Worm (Caenorhabditis elegans) whole organism, L4 larva: ENCODE data around the gene zig-12.

Source experiments
- D1046.2 ChIP-seq: fragments of 200-800 bp; sonication (Bioruptor generic); IDR thresholded peaks from 2 replicates; pipeline ENCODE4 v1.3.6; 2022; ENCODE audit warnings: missing genetic modification characterization, missing compliant biosample characterization
- F44E2.7 ChIP-seq: fragments of 200-800 bp; sonication (Bioruptor generic); IDR thresholded peaks from 2 replicates; pipeline ENCODE4 v2.1.2; 2022; ENCODE audit warnings: missing genetic modification characterization, missing compliant biosample characterization
- T20F7.1 ChIP-seq: fragments of 200-800 bp; sonication (Bioruptor generic); optimal IDR thresholded peaks from 2 replicates; lab custom pipeline; 2018; ENCODE audit warnings: mild to moderate bottlenecking, missing genetic modification characterization, missing compliant biosample characterization
- ZK337.2 ChIP-seq: fragments of 200-800 bp; sonication (Bioruptor generic); IDR thresholded peaks from 2 replicates; pipeline ENCODE4 v1.3.6; 2022; ENCODE audit warnings: missing genetic modification reagents, missing genetic modification characterization, missing compliant biosample characterization
- aha-1 ChIP-seq: fragments of 150-350 bp; peaks from one replicate; lab custom pipeline; 2014; ENCODE audit warnings: missing biosample characterization, missing genetic modification characterization
- aly-2 ChIP-seq: sonication (generic microtip); optimal IDR thresholded peaks from 2 replicates; lab custom pipeline; 2018; ENCODE audit warnings: missing biosample characterization, missing genetic modification characterization
- ama-1 ChIP-seq: fragments of 150-350 bp; optimal IDR thresholded peaks from 2 replicates; lab custom pipeline; 2014; ENCODE audit warnings: inconsistent platforms, mixed read lengths
- ceh-32 ChIP-seq: sonication (generic microtip); optimal IDR thresholded peaks from 2 replicates; lab custom pipeline; 2016; ENCODE audit warnings: mild to moderate bottlenecking, missing genetic modification characterization, missing compliant biosample characterization; ENCODE audit not compliant: poor library complexity
- daf-16 ChIP-seq, 3 experiments: sonication (generic microtip); optimal IDR thresholded peaks; 2 replicates each; lab custom pipeline; 2016 to 2017; ENCODE audit warnings: missing genetic modification characterization in 3 of 3, missing genetic modification reagents in 3 of 3, mild to moderate bottlenecking in 2 of 3, missing compliant biosample characterization in 2 of 3, missing biosample characterization in 1 of 3, moderate library complexity in 1 of 3
- dmd-8 ChIP-seq: fragments of 200-800 bp; sonication (Bioruptor generic); IDR thresholded peaks from 2 replicates; pipeline ENCODE4 v1.3.6; 2022; ENCODE audit warnings: missing genetic modification characterization, missing compliant biosample characterization
- dve-1 ChIP-seq: sonication (generic microtip); optimal IDR thresholded peaks from 2 replicates; lab custom pipeline; 2017; ENCODE audit warnings: antibody characterized with exemption, mild to moderate bottlenecking, missing genetic modification characterization, missing compliant biosample characterization; ENCODE audit not compliant: insufficient read depth
- fkh-10 ChIP-seq: fragments of 150-350 bp; optimal IDR thresholded peaks from 2 replicates; lab custom pipeline; 2014; ENCODE audit warnings: missing biosample characterization, missing genetic modification reagents, missing genetic modification characterization
- hlh-11 ChIP-seq: fragments of 200-800 bp; sonication (Bioruptor generic); optimal IDR thresholded peaks from 2 replicates; lab custom pipeline; 2018; ENCODE audit warnings: mild to moderate bottlenecking, missing genetic modification characterization, missing compliant biosample characterization
- hlh-30 ChIP-seq: sonication (generic microtip); optimal IDR thresholded peaks from 2 replicates; lab custom pipeline; 2017; ENCODE audit warnings: antibody characterized with exemption, mild to moderate bottlenecking, missing genetic modification characterization, missing compliant biosample characterization; ENCODE audit not compliant: insufficient read depth
- jun-1 ChIP-seq: fragments of 150-350 bp; optimal IDR thresholded peaks from 2 replicates; lab custom pipeline; 2014; ENCODE audit warnings: missing biosample characterization, missing genetic modification reagents, missing genetic modification characterization
- lir-3 ChIP-seq: sonication (generic microtip); optimal IDR thresholded peaks from 2 replicates; lab custom pipeline; 2016; ENCODE audit warnings: mild to moderate bottlenecking, missing genetic modification characterization, missing compliant biosample characterization
- mdt-29 ChIP-seq: fragments of 200-800 bp; sonication (Bioruptor generic); IDR thresholded peaks from 2 replicates; pipeline ENCODE4 v1.3.6; 2022; ENCODE audit warnings: missing genetic modification reagents, missing genetic modification characterization, missing compliant biosample characterization
- mep-1 ChIP-seq: fragments of 150-350 bp; sonication (generic microtip); optimal IDR thresholded peaks from 3 replicates; lab custom pipeline; 2014; ENCODE audit warnings: missing biosample characterization, missing genetic modification characterization
- mxl-3 ChIP-seq: fragments of 200-800 bp; sonication (Bioruptor generic); optimal IDR thresholded peaks from 2 replicates; lab custom pipeline; 2018; ENCODE audit warnings: mild to moderate bottlenecking, missing genetic modification characterization, missing compliant biosample characterization
- nhr-11 ChIP-seq: fragments of 150-350 bp; optimal IDR thresholded peaks from 2 replicates; lab custom pipeline; 2014; ENCODE audit warnings: missing biosample characterization, missing genetic modification characterization
- nhr-41 ChIP-seq: fragments of 200-800 bp; sonication (Bioruptor generic); IDR thresholded peaks from 2 replicates; pipeline ENCODE4 v1.3.6; 2022; ENCODE audit warnings: missing genetic modification reagents, missing genetic modification characterization, missing compliant biosample characterization
- nhr-42 ChIP-seq: fragments of 200-800 bp; sonication (Bioruptor generic); IDR thresholded peaks from 2 replicates; pipeline ENCODE4 v1.3.6; 2022; ENCODE audit warnings: missing genetic modification characterization, missing compliant biosample characterization
- set-16 ChIP-seq: fragments of 200-800 bp; sonication (Bioruptor generic); IDR thresholded peaks from 2 replicates; pipeline ENCODE4 v1.3.6; 2022; ENCODE audit warnings: missing genetic modification reagents, missing genetic modification characterization, missing compliant biosample characterization
- unc-62 ChIP-seq, 3 experiments: fragments of 150-350 bp in 1 of 3; sonication (generic microtip); optimal IDR thresholded peaks in 2 of 3; peaks in 1 of 3; 1 replicate in 1 of 3; 2 replicates in 2 of 3; lab custom pipeline; 2014 to 2017; ENCODE audit warnings: missing biosample characterization in 3 of 3, missing genetic modification characterization in 3 of 3, missing genetic modification reagents in 3 of 3, missing genotype in 1 of 3
- vab-7 ChIP-seq: fragments of 200-800 bp; sonication (Bioruptor generic); IDR thresholded peaks from 2 replicates; pipeline ENCODE4 v1.3.6; 2022; ENCODE audit warnings: missing genetic modification reagents, missing genetic modification characterization, missing compliant biosample characterization
- zag-1 ChIP-seq: fragments of 150-350 bp; optimal IDR thresholded peaks from 2 replicates; lab custom pipeline; 2014; ENCODE audit warnings: missing biosample characterization, missing genetic modification characterization
- zfp-3 ChIP-seq: fragments of 200-800 bp; sonication (Bioruptor generic); conservative IDR thresholded peaks from 2 replicates; pipeline ENCODE4 v1.3.6; 2022; ENCODE audit warnings: missing genetic modification reagents, missing genetic modification characterization, missing compliant biosample characterization
- zip-2 ChIP-seq: fragments of 150-350 bp; optimal IDR thresholded peaks from 2 replicates; lab custom pipeline; 2014; ENCODE audit warnings: missing biosample characterization, missing genetic modification characterization
- ztf-7 ChIP-seq: fragments of 150-350 bp; optimal IDR thresholded peaks from 2 replicates; lab custom pipeline; 2014; ENCODE audit warnings: missing biosample characterization, missing genetic modification characterization

The zig-12 gene

DNA sequence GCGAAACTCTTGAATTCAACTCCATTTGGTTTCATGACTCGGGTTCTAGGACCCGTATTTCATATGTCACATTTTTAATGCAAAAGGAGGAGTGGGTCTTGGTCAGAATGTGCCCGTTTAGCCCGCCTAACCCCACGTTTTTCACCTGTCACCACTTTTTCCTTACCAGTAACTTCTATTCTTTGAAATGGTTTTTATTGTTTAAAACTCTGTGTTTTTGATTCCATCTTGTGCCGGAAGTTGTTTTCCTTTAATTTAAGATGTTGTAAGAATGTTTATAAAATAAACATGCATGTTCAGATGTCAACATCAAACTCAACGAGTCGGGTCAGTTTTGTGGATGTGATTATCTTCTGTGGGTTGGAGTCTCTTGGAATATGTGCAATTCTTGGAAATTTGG, 14.9 kb downstream of the zig-12 start, which contains the start of gene ZK721.4:
ZK721.4 (plus strand) TSS at position 301 of the 400 bp plus-strand sequence.
- TF ChIP-seq aha-1 (tag; lab: Kevin White, UChicago) (no peak), zip-2 (tag; lab: Kevin White, UChicago) (no peak), nhr-42 (GFP tag; lab: Robert Waterston, UW) (no peak), F44E2.7 (GFP tag; lab: Robert Waterston, UW) (no peak), fkh-10 (GFP tag; lab: Kevin White, UChicago) (no peak), aly-2 (tag; lab: Kevin White, UChicago) (no peak), dve-1 (tag; lab: Kevin White, UChicago) (no peak), vab-7 (no peak), ceh-32 (tag; lab: Kevin White, UChicago) (no peak), ZK337.2 (GFP tag; lab: Robert Waterston, UW) (no peak)

DNA sequence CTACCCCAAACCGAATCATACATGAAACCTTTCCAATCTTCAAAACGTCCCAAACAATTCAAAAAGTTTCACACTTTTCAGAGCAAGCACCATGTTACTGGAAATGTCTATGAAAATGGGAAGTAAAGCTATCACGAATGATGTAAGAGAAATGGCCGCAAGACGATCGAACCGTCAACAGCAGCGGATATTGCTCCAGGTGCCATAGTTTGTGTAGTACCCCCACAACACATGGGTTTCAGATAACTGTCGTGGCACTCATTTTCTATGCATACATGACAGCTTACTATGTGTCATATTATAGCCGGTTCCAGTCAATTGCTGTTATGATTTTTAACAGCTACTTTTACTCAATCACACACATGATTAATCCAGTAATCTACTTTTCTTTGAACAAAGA, 20.5 kb downstream of the zig-12 start, which contains the start of gene ZK721.3:
ZK721.3 (plus strand) TSS at position 301 of the 400 bp plus-strand sequence.
- TF ChIP-seq D1046.2 (GFP tag; lab: Robert Waterston, UW), result no peak
- TF ChIP-seq zfp-3, result no peak
- TF ChIP-seq unc-62 (GFP tag; optimal IDR thresholded peaks at IDR 0.05 in 1 of 2; lab: Kevin White, UChicago), result peak in 1 of 2 experiments; percentile 45
- no peak for TF ChIP-seq unc-62 (tag; optimal IDR thresholded peaks at IDR 0.05; lab: Kevin White, UChicago)
- no peak for TF ChIP-seq T20F7.1 (GFP tag; lab: Kevin White, UChicago)
- TF ChIP-seq aha-1 (tag; lab: Kevin White, UChicago), result peak; percentile 50

DNA sequence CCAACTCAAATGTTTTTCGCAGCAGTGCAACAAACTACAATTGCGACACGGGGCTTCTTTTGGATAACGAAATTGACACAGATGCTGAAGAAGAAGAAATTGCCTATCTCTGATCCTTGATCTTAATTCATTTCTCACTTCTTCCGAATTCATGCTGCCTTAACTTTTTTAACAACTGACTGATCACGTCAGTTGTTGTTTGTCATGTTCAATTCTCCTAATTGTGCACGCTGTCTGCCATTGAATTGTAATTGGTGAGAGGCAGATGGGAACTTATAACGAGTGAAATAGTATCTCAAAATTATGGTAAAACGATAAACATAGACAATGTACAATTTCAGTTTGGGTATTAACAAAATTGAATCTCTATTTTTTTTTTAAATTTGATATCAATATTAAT, 23.0 kb downstream of the zig-12 start:
- TF ChIP-seq daf-16 (GFP tag; optimal IDR thresholded peaks at IDR 0.05; lab: Kevin White, UChicago) (peak in 1 of 2 experiments; percentile 44), daf-16 (tag; optimal IDR thresholded peaks at IDR 0.05; lab: Kevin White, UChicago) (no peak), jun-1 (tag; lab: Kevin White, UChicago) (no peak), dmd-8 (GFP tag; lab: Robert Waterston, UW) (no peak), ama-1 (no peak), nhr-41 (GFP tag; lab: Robert Waterston, UW) (no peak), nhr-11 (tag; lab: Kevin White, UChicago) (peak; percentile 36)

DNA sequence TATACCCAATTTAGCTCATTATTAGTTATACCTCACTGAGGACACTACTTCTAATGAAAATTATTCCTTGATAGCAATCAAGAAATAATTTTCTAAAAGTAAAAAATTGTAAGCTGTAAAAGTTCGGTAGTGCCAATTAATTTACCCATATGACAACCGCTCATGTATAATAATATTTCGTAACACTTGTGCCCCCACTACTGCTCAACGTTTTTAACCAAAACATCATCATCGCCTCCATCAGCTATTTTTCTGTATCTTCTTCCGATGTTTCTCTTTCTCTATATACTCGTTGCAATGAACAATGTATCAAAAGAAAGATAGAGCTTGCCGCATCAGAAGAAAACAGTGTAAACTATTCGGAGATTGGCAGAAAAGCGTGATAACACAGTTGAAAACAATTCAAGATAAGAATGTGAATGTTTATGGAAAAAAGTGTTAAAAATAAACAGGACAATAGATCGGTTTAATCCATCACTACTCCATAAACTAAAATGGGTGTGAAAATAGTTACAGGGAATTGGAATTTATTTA, 24.0 kb downstream of the zig-12 start:
- TF ChIP-seq daf-16 (GFP tag; optimal IDR thresholded peaks at IDR 0.05; lab: Kevin White, UChicago) (peak in 1 of 2 experiments; percentile 92), daf-16 (tag; optimal IDR thresholded peaks at IDR 0.05; lab: Kevin White, UChicago) (peak; percentile 99), hlh-11 (peak; percentile 50), dve-1 (tag; lab: Kevin White, UChicago) (peak; percentile 11), mdt-29 (no peak), hlh-30 (peak; percentile 13)

DNA sequence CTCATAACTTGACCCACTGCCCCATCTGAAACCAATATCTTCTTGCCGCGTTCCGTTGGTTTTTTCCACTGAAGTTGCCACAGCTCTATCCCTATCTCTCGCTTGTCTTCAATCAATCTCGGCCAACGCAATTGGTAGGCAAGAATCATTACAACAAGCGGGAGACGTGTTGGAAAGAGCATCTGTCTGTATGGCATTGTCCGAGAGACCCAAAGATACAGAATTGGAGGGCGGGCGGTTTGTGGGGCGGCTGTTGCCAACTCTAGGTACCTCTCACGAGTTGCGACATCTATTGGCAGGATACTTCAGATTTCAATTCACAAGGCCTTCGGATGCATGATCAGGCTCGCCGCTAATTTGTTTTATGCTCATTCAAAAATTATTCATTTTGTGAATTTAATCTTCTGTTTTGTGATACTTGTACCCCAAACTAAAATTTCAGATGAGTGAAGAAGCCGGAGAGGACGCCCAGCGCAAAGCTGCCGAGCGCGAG, 25.4 kb downstream of the zig-12 start, which contains the start of gene unc-27:
unc-27 (plus strand) TSS at position 443 of the 493 bp plus-strand sequence.
- TF ChIP-seq lir-3 (tag; lab: Kevin White, UChicago) (no peak), ztf-7 (tag; lab: Kevin White, UChicago) (no peak), daf-16 (GFP tag; optimal IDR thresholded peaks at IDR 0.05; lab: Kevin White, UChicago) (peak in 1 of 2 experiments; percentile 49), daf-16 (tag; optimal IDR thresholded peaks at IDR 0.05; lab: Kevin White, UChicago) (no peak), mxl-3 (peak; percentile 4), hlh-11 (peak; percentile 39), mep-1 (tag; lab: Kevin White, UChicago) (no peak)

DNA sequence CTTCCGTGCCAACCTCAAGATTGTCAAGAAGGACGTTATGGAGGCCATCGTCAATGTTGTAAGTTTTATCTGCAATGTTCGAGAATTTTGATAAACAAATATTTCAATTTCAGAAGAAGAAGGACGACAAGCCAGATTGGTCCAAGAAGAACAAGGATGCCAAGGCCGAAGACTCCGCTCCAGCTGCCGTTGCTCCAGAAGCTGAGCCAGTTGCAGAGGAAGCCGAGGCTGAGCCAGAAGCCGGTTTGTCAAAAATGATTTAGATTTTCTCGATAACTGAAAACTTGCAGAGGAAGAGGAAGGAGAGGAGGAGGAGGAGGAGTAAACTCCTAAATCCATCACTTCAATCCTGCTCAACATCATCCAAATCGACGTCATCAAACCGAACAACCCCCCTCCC, 26.4 kb downstream of the zig-12 start:
- peak; percentile 68 for TF ChIP-seq aha-1 (tag; lab: Kevin White, UChicago)
- peak in 1 of 2 experiments; percentile 46 for TF ChIP-seq unc-62 (GFP tag; optimal IDR thresholded peaks at IDR 0.05 in 1 of 2; lab: Kevin White, UChicago)
- no peak for TF ChIP-seq unc-62 (tag; optimal IDR thresholded peaks at IDR 0.05; lab: Kevin White, UChicago)
- TF ChIP-seq zag-1 (tag; lab: Kevin White, UChicago), result no peak
- TF ChIP-seq fkh-10 (GFP tag; lab: Kevin White, UChicago), result no peak
- TF ChIP-seq set-16 (GFP tag; lab: Robert Waterston, UW), result peak; percentile 52; the same call in 1 of the 2 replicates
- TF ChIP-seq, all 104 proteins: peak for 3
